Fruit fly (Drosophila melanogaster): ENCODE measurements around the gene CG11562.

DNA sequence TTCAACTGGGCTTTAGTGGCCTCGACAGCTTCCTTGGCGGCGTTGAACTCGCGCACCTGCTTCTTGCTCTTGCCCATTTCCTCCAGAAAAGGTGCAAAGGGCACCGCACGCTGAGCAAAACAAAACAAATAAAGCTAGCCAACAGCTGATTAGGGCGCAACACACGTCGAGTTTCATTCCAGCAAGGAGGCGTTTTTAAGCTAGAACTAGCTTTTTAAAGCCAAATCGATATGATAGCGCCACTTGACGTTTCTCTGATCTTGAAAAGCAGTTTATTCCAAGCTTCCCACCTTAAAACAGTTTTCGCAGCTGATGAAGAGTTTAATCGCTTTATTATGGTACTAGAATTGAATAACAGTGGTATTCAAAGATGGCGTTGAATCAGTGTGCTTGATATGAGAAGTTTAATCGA is 9.1 kb upstream of the CG11562 start, which contains the start of gene CG11601:
- TF ChIP-seq CG8478 (optimal IDR thresholded peaks at IDR 0.05), result no peak
- TF ChIP-seq CTCF (optimal IDR thresholded peaks at IDR 0.05), result peak in 1 of 2 experiments; percentile 35

Data from S2 (cell line).